Worm (Caenorhabditis elegans): ENCODE measurements around the gene eol-1.

eol-1 gene

ce11 chrV:13980807-13981206, at the start of gene eol-1:
TSS of gene eol-1 (minus strand) at chrV:13980907.
- TF ChIP-seq him-1 (tag; optimal IDR thresholded peaks at IDR 0.05), result no peak
- TF ChIP-seq W03F9.2 (tag; optimal IDR thresholded peaks at IDR 0.05), result no peak
- no peak for TF ChIP-seq dao-5 (tag; optimal IDR thresholded peaks at IDR 0.05)

- TF ChIP-seq him-1 (tag; optimal IDR thresholded peaks at IDR 0.05) (no peak), dao-5 (tag; optimal IDR thresholded peaks at IDR 0.05) (peak; percentile 20)
Measured at ce11 chrV:14028256-14028743, 47.6 kb upstream of the eol-1 start.

- TF ChIP-seq W03F9.2 (tag; optimal IDR thresholded peaks at IDR 0.05) (no peak), dao-5 (tag; optimal IDR thresholded peaks at IDR 0.05) (no peak), him-1 (tag; optimal IDR thresholded peaks at IDR 0.05) (no peak)
Measured at ce11 chrV:14027384-14027783, 46.7 kb upstream of the eol-1 start, which contains the start of gene T08G5.3. TSS of gene T08G5.3 (minus strand) at chrV:14027484.

- TF ChIP-seq W03F9.2 (tag; optimal IDR thresholded peaks at IDR 0.05) (no peak), him-1 (tag; optimal IDR thresholded peaks at IDR 0.05) (no peak), dao-5 (tag; optimal IDR thresholded peaks at IDR 0.05) (no peak)
Measured at ce11 chrV:14026194-14026593, 45.5 kb upstream of the eol-1 start, which contains the start of gene T08G5.2. TSS of gene T08G5.2 (minus strand) at chrV:14026294.

- TF ChIP-seq W03F9.2 (tag; optimal IDR thresholded peaks at IDR 0.05), result no peak
- TF ChIP-seq dao-5 (tag; optimal IDR thresholded peaks at IDR 0.05), result no peak
- TF ChIP-seq him-1 (tag; optimal IDR thresholded peaks at IDR 0.05), result no peak
Measured at ce11 chrV:14023074-14023473, 42.4 kb upstream of the eol-1 start, which contains the start of gene T08G5.15. TSS of gene T08G5.15 (minus strand) at chrV:14023174.

- TF ChIP-seq him-1 (tag; optimal IDR thresholded peaks at IDR 0.05) (no peak), W03F9.2 (tag; optimal IDR thresholded peaks at IDR 0.05) (no peak), dao-5 (tag; optimal IDR thresholded peaks at IDR 0.05) (no peak)
Measured at ce11 chrV:14018640-14019039, 37.9 kb upstream of the eol-1 start, which contains the start of the genes mtl-2 and T08G5.1. TSS of gene mtl-2 (minus strand) at chrV:14018673. TSS of gene T08G5.1 (plus strand) at chrV:14018766.

- TF ChIP-seq W03F9.2 (tag; optimal IDR thresholded peaks at IDR 0.05) (no peak), him-1 (tag; optimal IDR thresholded peaks at IDR 0.05) (no peak), dao-5 (tag; optimal IDR thresholded peaks at IDR 0.05) (no peak)
Measured at ce11 chrV:14017476-14017875, 36.8 kb upstream of the eol-1 start, which contains the start of gene srh-308. TSS of gene srh-308 (minus strand) at chrV:14017576.

ce11 chrV:14014395-14014794, 33.7 kb upstream of the eol-1 start, which contains the start of gene end-3:
TSS of gene end-3 (plus strand) at chrV:14014695.
- TF ChIP-seq W03F9.2 (tag; optimal IDR thresholded peaks at IDR 0.05) (no peak), dao-5 (tag; optimal IDR thresholded peaks at IDR 0.05) (no peak), him-1 (tag; optimal IDR thresholded peaks at IDR 0.05) (no peak)

ce11 chrV:14013638-14014037, 32.9 kb upstream of the eol-1 start:
- TF ChIP-seq W03F9.2 (tag; optimal IDR thresholded peaks at IDR 0.05) (no peak), dao-5 (tag; optimal IDR thresholded peaks at IDR 0.05) (no peak), him-1 (tag; optimal IDR thresholded peaks at IDR 0.05) (no peak)

- peak; percentile 68 for TF ChIP-seq him-1 (tag; optimal IDR thresholded peaks at IDR 0.05)
- TF ChIP-seq dao-5 (tag; optimal IDR thresholded peaks at IDR 0.05), result no peak
- peak; percentile 77 for TF ChIP-seq W03F9.2 (tag; optimal IDR thresholded peaks at IDR 0.05)
Measured at ce11 chrV:14012002-14012554, 31.4 kb upstream of the eol-1 start, which contains the start of the genes ddx-17 and aip-1. TSS of gene ddx-17 (minus strand) at chrV:14012052. TSS of gene aip-1 (plus strand) at chrV:14012333.

- no peak for TF ChIP-seq dao-5 (tag; optimal IDR thresholded peaks at IDR 0.05)
Measured at ce11 chrV:14011427-14011826, 30.7 kb upstream of the eol-1 start.

- no peak for TF ChIP-seq him-1 (tag; optimal IDR thresholded peaks at IDR 0.05)
- no peak for TF ChIP-seq W03F9.2 (tag; optimal IDR thresholded peaks at IDR 0.05)
- no peak for TF ChIP-seq dao-5 (tag; optimal IDR thresholded peaks at IDR 0.05)
Measured at ce11 chrV:14010021-14010420, 29.3 kb upstream of the eol-1 start.

- TF ChIP-seq dao-5 (tag; optimal IDR thresholded peaks at IDR 0.05), result no peak
- no peak for TF ChIP-seq W03F9.2 (tag; optimal IDR thresholded peaks at IDR 0.05)
- TF ChIP-seq him-1 (tag; optimal IDR thresholded peaks at IDR 0.05), result no peak
Measured at ce11 chrV:14008353-14008859, 27.7 kb upstream of the eol-1 start.

ce11 chrV:14006819-14007218, 26.1 kb upstream of the eol-1 start:
- peak; percentile 50 for TF ChIP-seq him-1 (tag; optimal IDR thresholded peaks at IDR 0.05)
- TF ChIP-seq dao-5 (tag; optimal IDR thresholded peaks at IDR 0.05), result no peak

ce11 chrV:14005812-14006211, 25.1 kb upstream of the eol-1 start, which contains the start of gene ric-7:
TSS of gene ric-7 (minus strand) at chrV:14005912.
- TF ChIP-seq W03F9.2 (tag; optimal IDR thresholded peaks at IDR 0.05), result no peak
- no peak for TF ChIP-seq dao-5 (tag; optimal IDR thresholded peaks at IDR 0.05)
- TF ChIP-seq him-1 (tag; optimal IDR thresholded peaks at IDR 0.05), result no peak

All from whole organism, L4/young adult.